Fruit fly (Drosophila melanogaster) whole organism, adult: ENCODE results near the gene inaF-D.
A peak's percentile ranks its signal among the peaks of the same experiment; 100 is the strongest.

Experiments
- CG12768 ChIP-seq: fragments of 200-800 bp; sonication (Bioruptor generic); optimal IDR thresholded peaks from 2 replicates; lab custom pipeline; 2017; ENCODE audit warnings: missing biosample characterization, missing genetic modification characterization, mild to moderate bottlenecking, moderate library complexity, missing genetic modification reagents
- CG33017 ChIP-seq: fragments of 200-800 bp; sonication (Bioruptor generic); optimal IDR thresholded peaks from 2 replicates; lab custom pipeline; 2018; ENCODE audit warnings: missing biosample characterization, mild to moderate bottlenecking, missing genetic modification characterization, moderate library complexity
- CG5204 ChIP-seq: fragments of 200-800 bp; sonication (Bioruptor generic); optimal IDR thresholded peaks from 2 replicates; lab custom pipeline; 2016; ENCODE audit warnings: missing biosample characterization, missing genetic modification characterization
- CG7045 ChIP-seq: fragments of 200-800 bp; sonication (Bioruptor generic); optimal IDR thresholded peaks from 2 replicates; lab custom pipeline; 2017; ENCODE audit warnings: missing biosample characterization, mild to moderate bottlenecking, missing genetic modification characterization
- Crg-1 ChIP-seq: fragments of 200-800 bp; sonication (Bioruptor generic); optimal IDR thresholded peaks from 2 replicates; lab custom pipeline; 2016; ENCODE audit warnings: missing biosample characterization, missing genetic modification characterization
- bab1 ChIP-seq: fragments of 200-800 bp; sonication (Bioruptor generic); optimal IDR thresholded peaks from 3 replicates; lab custom pipeline; 2019; ENCODE audit warnings: missing biosample characterization, mild to moderate bottlenecking, missing genetic modification characterization, moderate library complexity
- cnc ChIP-seq, 2 experiments: fragments of >200 bp; optimal IDR thresholded peaks; 2 replicates each; lab custom pipeline; 2017
- pad ChIP-seq: fragments of 200-800 bp; sonication (Bioruptor generic); optimal IDR thresholded peaks from 3 replicates; lab custom pipeline; 2017; ENCODE audit warnings: missing biosample characterization, missing genetic modification characterization, mild to moderate bottlenecking, moderate library complexity, missing genetic modification reagents
- tj ChIP-seq: fragments of 200-800 bp; sonication (Bioruptor generic); optimal IDR thresholded peaks from 3 replicates; lab custom pipeline; 2017; ENCODE audit warnings: missing biosample characterization, mild to moderate bottlenecking, missing genetic modification characterization, moderate library complexity

DNA sequence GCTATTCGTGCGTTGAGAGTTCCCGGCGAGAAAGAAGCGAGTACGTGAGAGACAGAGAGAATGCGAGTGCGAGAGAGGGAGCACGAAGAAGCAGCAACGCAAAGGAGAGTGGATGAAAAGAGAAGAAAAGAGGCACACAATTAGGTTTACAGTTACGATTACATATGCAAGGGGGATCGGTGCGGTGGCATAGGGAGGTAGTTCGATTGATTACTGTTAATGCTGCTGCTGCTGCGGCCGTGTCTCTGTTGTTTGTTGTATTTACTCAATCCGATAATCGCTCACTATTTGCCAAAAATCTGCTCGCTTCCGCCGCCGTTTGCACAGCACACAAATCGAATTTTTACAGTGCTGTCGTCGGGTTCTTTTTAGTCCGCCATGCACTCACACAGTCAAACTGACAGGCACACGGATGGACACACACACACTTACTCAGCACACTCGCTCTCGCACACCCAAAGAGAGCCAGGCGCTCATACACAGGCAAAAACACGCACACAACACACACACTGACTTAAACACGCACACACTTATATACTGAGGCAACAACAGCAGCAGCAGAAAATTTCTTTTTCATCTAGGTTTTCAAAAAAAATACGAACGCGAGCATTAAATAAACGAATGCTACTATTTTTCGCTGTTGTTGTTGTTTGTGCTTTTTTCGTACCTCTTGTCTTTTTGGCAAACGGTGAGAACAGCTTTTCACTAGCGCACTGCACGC, 14.9 kb downstream of the inaF-D start:
- TF ChIP-seq CG5204 (GFP tag; lab: Kevin White, UChicago) (no peak), bab1 (GFP tag; lab: Kevin White, UChicago) (no peak), tj (GFP tag; lab: Kevin White, UChicago) (peak; percentile 91), CG12768 (GFP tag; lab: Kevin White, UChicago) (peak; percentile 26), cnc (optimal IDR thresholded peaks at IDR 0.05; lab: Kevin White, UChicago) (no peak), Crg-1 (peak; percentile 45), pad (GFP tag; lab: Kevin White, UChicago) (peak; percentile 94), CG33017 (tag; lab: Kevin White, UChicago) (peak; percentile 28), CG7045 (GFP tag; lab: Kevin White, UChicago) (no peak)
